Fruit fly (Drosophila melanogaster): ENCODE data around the gene CG15580.

- TF ChIP-seq CG8478 (optimal IDR thresholded peaks at IDR 0.05), result no peak
- TF ChIP-seq pan (optimal IDR thresholded peaks at IDR 0.05), result no peak
- TF ChIP-seq EcR (GFP tag; optimal IDR thresholded peaks at IDR 0.05), result no peak
- no peak for TF ChIP-seq usp (GFP tag; optimal IDR thresholded peaks at IDR 0.05)
- no peak for TF ChIP-seq psq (optimal IDR thresholded peaks at IDR 0.05)
- TF ChIP-seq Dll (optimal IDR thresholded peaks at IDR 0.05), result no peak
Observed at dm6 chr3R:6098320-6098719, 41.0 kb upstream of the CG15580 start.

All from whole organism.